Worm (Caenorhabditis elegans): Measurements from ENCODE around the gene C44C11.6.

Gene C44C11.6

ce11 chrII:12332624-12333023 is 12.0 kb upstream of the C44C11.6 start, which contains the start of gene sre-54:
Gene sre-54 (plus strand): TSS chrII:12332924.
- TF ChIP-seq aly-2 (tag; optimal IDR thresholded peaks at IDR 0.05) (no peak), Y55F3AM.14 (GFP tag; optimal IDR thresholded peaks at IDR 0.05) (no peak), lin-39 (tag; optimal IDR thresholded peaks at IDR 0.05) (no peak)

ce11 chrII:12335430-12335829 is 9.2 kb upstream of the C44C11.6 start, which contains the start of gene sre-52:
Gene sre-52 (plus strand): TSS chrII:12335730.
- TF ChIP-seq unc-39 (tag; optimal IDR thresholded peaks at IDR 0.05) (no peak), alr-1 (tag; optimal IDR thresholded peaks at IDR 0.05) (no peak), fos-1 (tag; optimal IDR thresholded peaks at IDR 0.05) (no peak), unc-62 (GFP tag; optimal IDR thresholded peaks at IDR 0.05) (no peak), nhr-237 (tag; optimal IDR thresholded peaks at IDR 0.05) (no peak), C34F6.9 (tag; optimal IDR thresholded peaks at IDR 0.05) (no peak), sma-9 (GFP tag; optimal IDR thresholded peaks at IDR 0.05) (no peak), sma-9 (tag; optimal IDR thresholded peaks at IDR 0.05) (no peak), lsy-2 (tag; optimal IDR thresholded peaks at IDR 0.05) (no peak), nhr-6 (tag; optimal IDR thresholded peaks at IDR 0.05) (no peak), dmd-4 (tag; optimal IDR thresholded peaks at IDR 0.05) (no peak), snpc-4 (tag; optimal IDR thresholded peaks at IDR 0.05) (no peak), lin-39 (tag; optimal IDR thresholded peaks at IDR 0.05) (no peak), unc-55 (GFP tag; optimal IDR thresholded peaks at IDR 0.05) (no peak), elt-1 (tag; optimal IDR thresholded peaks at IDR 0.05) (no peak), F13H6.1 (tag; optimal IDR thresholded peaks at IDR 0.05) (no peak), egl-27 (tag; optimal IDR thresholded peaks at IDR 0.05) (no peak), mdl-1 (tag; optimal IDR thresholded peaks at IDR 0.05) (no peak)

ce11 chrII:12339152-12339551 is 5.5 kb upstream of the C44C11.6 start:
- TF ChIP-seq nhr-10 (tag; optimal IDR thresholded peaks at IDR 0.05) (no peak), nhr-25 (tag; optimal IDR thresholded peaks at IDR 0.05) (peak; percentile 80), nhr-21 (tag; optimal IDR thresholded peaks at IDR 0.05) (peak; percentile 19), nhr-6 (tag; optimal IDR thresholded peaks at IDR 0.05) (no peak), fos-1 (tag; optimal IDR thresholded peaks at IDR 0.05) (peak; percentile 71), unc-39 (tag; optimal IDR thresholded peaks at IDR 0.05) (no peak), snpc-4 (tag; optimal IDR thresholded peaks at IDR 0.05) (peak; percentile 56), crh-2 (tag; optimal IDR thresholded peaks at IDR 0.05) (peak; percentile 65), gmeb-1 (tag; optimal IDR thresholded peaks at IDR 0.05) (peak; percentile 69), lin-11 (tag; optimal IDR thresholded peaks at IDR 0.05) (peak; percentile 59), lin-39 (tag; optimal IDR thresholded peaks at IDR 0.05) (no peak), blmp-1 (tag; optimal IDR thresholded peaks at IDR 0.05; ENCODE audit: insufficient read depth) (peak; percentile 4), dmd-4 (tag; optimal IDR thresholded peaks at IDR 0.05) (no peak), sma-9 (GFP tag; optimal IDR thresholded peaks at IDR 0.05) (no peak), sma-9 (tag; optimal IDR thresholded peaks at IDR 0.05) (no peak), ztf-1 (GFP tag; conservative IDR thresholded peaks at IDR 0.05) (no peak), ama-1 (optimal IDR thresholded peaks at IDR 0.05) (no peak), egl-27 (tag; optimal IDR thresholded peaks at IDR 0.05) (peak; percentile 9), lsy-2 (tag; optimal IDR thresholded peaks at IDR 0.05) (peak; percentile 76 to 95), nhr-129 (tag; optimal IDR thresholded peaks at IDR 0.05) (peak; percentile 69), F13H6.1 (tag; optimal IDR thresholded peaks at IDR 0.05) (peak; percentile 52), peb-1 (tag; optimal IDR thresholded peaks at IDR 0.05) (no peak), mdl-1 (tag; optimal IDR thresholded peaks at IDR 0.05) (no peak), unc-55 (GFP tag; optimal IDR thresholded peaks at IDR 0.05) (peak; percentile 85), C34F6.9 (tag; optimal IDR thresholded peaks at IDR 0.05) (peak; percentile 82), sma-3 (GFP tag; optimal IDR thresholded peaks at IDR 0.05) (peak; percentile 58), mab-5 (tag; optimal IDR thresholded peaks at IDR 0.05) (peak; percentile 62), lin-13 (GFP tag; optimal IDR thresholded peaks at IDR 0.05) (peak; percentile 69), nhr-12 (tag; optimal IDR thresholded peaks at IDR 0.05) (no peak), Y55F3AM.14 (GFP tag; optimal IDR thresholded peaks at IDR 0.05) (no peak)

ce11 chrII:12339644-12340043 is 5.0 kb upstream of the C44C11.6 start, which contains the start of gene sop-2:
Gene sop-2 (plus strand): TSS chrII:12339944.
- TF ChIP-seq nhr-21 (tag; optimal IDR thresholded peaks at IDR 0.05), result no peak
- no peak for TF ChIP-seq nhr-12 (tag; optimal IDR thresholded peaks at IDR 0.05)
- no peak for TF ChIP-seq sma-9 (GFP tag; optimal IDR thresholded peaks at IDR 0.05)
- TF ChIP-seq sma-9 (tag; optimal IDR thresholded peaks at IDR 0.05), result no peak
- no peak for TF ChIP-seq nhr-77 (tag; optimal IDR thresholded peaks at IDR 0.05)
- no peak for TF ChIP-seq F13H6.1 (tag; optimal IDR thresholded peaks at IDR 0.05)
- no peak for TF ChIP-seq unc-55 (GFP tag; optimal IDR thresholded peaks at IDR 0.05)
- no peak for TF ChIP-seq nhr-11 (tag; optimal IDR thresholded peaks at IDR 0.05)
- TF ChIP-seq lin-13 (GFP tag; optimal IDR thresholded peaks at IDR 0.05), result no peak
